Worm (Caenorhabditis elegans): ENCODE results near the gene srbc-77.

Gene srbc-77

DNA sequence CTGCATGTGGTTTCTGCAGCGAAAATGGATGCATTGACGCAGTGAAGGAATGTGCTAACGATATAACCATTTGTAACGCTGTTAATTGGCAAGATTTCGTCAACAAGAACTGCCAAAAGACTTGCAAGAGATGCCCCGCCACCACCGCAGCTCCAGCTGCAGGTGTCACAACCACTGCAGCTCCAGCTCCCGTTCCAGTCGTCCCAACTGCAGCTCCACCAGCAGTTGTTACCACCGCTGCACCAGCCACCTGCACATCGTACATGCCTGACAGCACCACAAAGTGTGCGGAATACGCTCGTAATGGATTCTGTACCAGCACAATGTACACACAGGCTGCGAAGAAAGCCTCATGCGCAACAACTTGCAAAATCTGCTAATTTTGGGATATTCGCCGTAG is 17.3 kb upstream of the srbc-77 start:
- TF ChIP-seq zfp-3 (GFP tag; conservative IDR thresholded peaks at IDR 0.05) (no peak), aly-2 (tag; optimal IDR thresholded peaks at IDR 0.05) (no peak), zag-1 (tag; optimal IDR thresholded peaks at IDR 0.05) (no peak), set-16 (GFP tag; IDR thresholded peaks at IDR 0.05) (peak; percentile 58), nhr-48 (tag; optimal IDR thresholded peaks at IDR 0.05) (no peak)

DNA sequence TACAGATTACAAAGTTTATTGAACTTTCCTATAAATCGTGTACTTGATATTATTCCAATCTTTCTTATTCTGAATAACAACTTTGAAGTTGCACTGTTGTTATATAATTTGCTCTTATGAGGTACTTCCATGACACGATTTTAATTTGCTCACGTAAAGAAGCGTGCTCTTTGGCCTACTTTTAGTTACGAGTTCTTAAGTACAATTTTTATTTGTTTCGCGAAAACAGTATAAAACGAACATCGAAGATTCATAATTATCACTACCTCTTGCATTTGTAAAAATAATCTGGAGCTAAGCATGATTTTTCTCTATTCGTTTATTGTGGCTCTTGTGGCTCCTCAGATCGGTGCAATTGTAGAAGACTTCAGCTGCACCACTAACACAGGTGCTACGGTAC is 16.3 kb upstream of the srbc-77 start, which contains the start of gene F35E8.7:
Gene F35E8.7, plus strand, starts transcription at position 301 of the 400 bp plus-strand sequence.
- TF ChIP-seq ZK337.2 (GFP tag; IDR thresholded peaks at IDR 0.05) (no peak), daf-16 (GFP tag; optimal IDR thresholded peaks at IDR 0.05) (no peak), daf-16 (tag; optimal IDR thresholded peaks at IDR 0.05) (no peak), nhr-42 (GFP tag; IDR thresholded peaks at IDR 0.05) (no peak), Y48G9A.11 (GFP tag; IDR thresholded peaks at IDR 0.05) (no peak), lin-38 (GFP tag; IDR thresholded peaks at IDR 0.05) (no peak), ceh-62 (tag; optimal IDR thresholded peaks at IDR 0.05) (no peak), nhr-111 (GFP tag; optimal IDR thresholded peaks at IDR 0.05) (no peak), mep-1 (tag; optimal IDR thresholded peaks at IDR 0.05) (no peak), lim-7 (GFP tag; IDR thresholded peaks at IDR 0.05) (no peak), arid-1 (GFP tag; conservative IDR thresholded peaks at IDR 0.05) (no peak), F10B5.3 (tag; optimal IDR thresholded peaks at IDR 0.05) (no peak), nhr-76 (tag; optimal IDR thresholded peaks at IDR 0.05) (no peak), vab-7 (GFP tag; IDR thresholded peaks at IDR 0.05) (no peak), madf-9 (GFP tag; conservative IDR thresholded peaks at IDR 0.05) (no peak)

DNA sequence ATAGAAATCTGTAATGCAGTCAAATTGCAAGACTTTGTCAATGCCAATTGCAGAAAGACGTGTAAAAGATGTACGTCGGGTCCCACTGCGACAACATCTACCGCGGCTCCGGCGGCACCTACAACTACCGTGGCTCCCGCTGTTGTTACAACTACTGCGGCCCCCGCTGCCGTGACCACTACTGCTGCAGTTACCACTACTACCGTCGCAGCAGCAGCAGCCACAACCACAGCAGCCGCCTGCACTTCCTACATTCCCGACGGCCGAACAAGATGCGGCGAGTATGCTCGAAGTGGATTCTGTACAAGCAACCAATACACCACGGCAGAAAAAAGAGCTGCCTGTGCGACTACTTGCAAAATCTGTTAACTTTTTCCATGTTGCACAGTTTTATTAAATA is 15.2 kb upstream of the srbc-77 start:
- TF ChIP-seq lin-39 (tag; optimal IDR thresholded peaks at IDR 0.05) = no peak
- TF ChIP-seq set-16 (GFP tag; IDR thresholded peaks at IDR 0.05) = peak; percentile 57
- TF ChIP-seq dmd-8 (GFP tag; IDR thresholded peaks at IDR 0.05) = 0 out of 2 replicates have a peak, but pooled peaks have one; percentile 23

DNA sequence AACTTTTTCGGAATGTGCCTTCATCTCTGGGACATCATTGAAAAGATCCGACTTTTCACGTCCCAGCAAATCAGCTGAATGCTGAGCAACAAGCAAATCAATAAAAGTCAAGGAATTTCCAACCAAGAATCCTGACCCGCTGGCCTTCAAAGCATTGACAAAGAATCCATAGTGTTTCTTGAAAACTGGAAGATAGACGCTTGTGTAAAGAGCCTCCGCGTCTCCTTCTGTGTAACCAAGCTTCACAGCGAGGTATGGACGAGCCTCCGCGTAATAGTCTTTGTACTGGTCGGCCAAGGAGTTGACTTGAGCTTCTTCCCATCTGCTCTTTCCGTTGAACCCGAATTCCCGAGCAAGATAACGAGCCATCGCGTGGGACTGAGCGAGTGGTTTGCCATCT is 14.7 kb upstream of the srbc-77 start:
- TF ChIP-seq zip-2 (tag; optimal IDR thresholded peaks at IDR 0.05) (no peak), unc-62 (GFP tag; optimal IDR thresholded peaks at IDR 0.05 in 1 of 2) (peak in 1 of 2 experiments; percentile 92), unc-62 (tag; optimal IDR thresholded peaks at IDR 0.05) (no peak)

DNA sequence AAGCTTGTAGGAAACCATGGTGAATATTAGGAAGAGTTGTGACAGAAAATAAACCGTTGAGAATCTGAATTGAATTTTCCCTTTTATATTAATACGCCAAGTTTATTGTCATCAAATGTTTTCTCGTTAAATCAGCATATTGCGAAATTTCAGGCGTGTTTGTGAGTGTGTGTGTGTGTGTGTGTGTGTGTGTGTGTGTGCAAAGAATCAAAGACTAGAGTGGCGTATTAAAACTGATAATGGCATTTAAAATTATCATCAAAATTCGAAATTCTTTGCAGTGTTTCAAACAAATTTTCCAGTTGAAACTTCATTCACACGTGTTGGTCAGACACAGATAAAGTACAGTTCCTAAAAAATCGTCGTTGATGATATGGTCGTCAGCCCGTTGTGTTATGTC is 14.1 kb upstream of the srbc-77 start, which contains the start of gene gst-38:
Gene gst-38, minus strand, starts transcription at position 152 of the 400 bp plus-strand sequence.
- no peak for TF ChIP-seq zag-1 (tag; optimal IDR thresholded peaks at IDR 0.05)
- peak; percentile 85 for TF ChIP-seq dmd-6 (GFP tag; IDR thresholded peaks at IDR 0.05)
- TF ChIP-seq pqm-1 (tag; optimal IDR thresholded peaks at IDR 0.05) = peak; percentile 72
- TF ChIP-seq sdz-12 (GFP tag; optimal IDR thresholded peaks at IDR 0.05) = no peak
- no peak for TF ChIP-seq Y5F2A.4 (GFP tag; optimal IDR thresholded peaks at IDR 0.05)
- TF ChIP-seq D1046.2 (GFP tag; IDR thresholded peaks at IDR 0.05) = no peak
- TF ChIP-seq dve-1 (tag; optimal IDR thresholded peaks at IDR 0.05; ENCODE audit: insufficient read depth) = no peak
- no peak for TF ChIP-seq egl-43 (GFP tag; IDR thresholded peaks at IDR 0.05)
- TF ChIP-seq hlh-11 (tag; optimal IDR thresholded peaks at IDR 0.05) = peak; percentile 32
- TF ChIP-seq lin-15B (tag; optimal IDR thresholded peaks at IDR 0.05) = no peak
- no peak for TF ChIP-seq madf-9 (GFP tag; conservative IDR thresholded peaks at IDR 0.05)
- TF ChIP-seq daf-19 (GFP tag; conservative IDR thresholded peaks at IDR 0.05) = no peak
- TF ChIP-seq daf-16 (GFP tag; optimal IDR thresholded peaks at IDR 0.05) = no peak
- peak; percentile 79 for TF ChIP-seq daf-16 (tag; optimal IDR thresholded peaks at IDR 0.05)
- TF ChIP-seq lin-29 (GFP tag; IDR thresholded peaks at IDR 0.05) = no peak
- TF ChIP-seq nhr-11 (tag; optimal IDR thresholded peaks at IDR 0.05) = no peak
- TF ChIP-seq mxl-3 (GFP tag; optimal IDR thresholded peaks at IDR 0.05) = peak; percentile 51
- no peak for TF ChIP-seq nhr-42 (GFP tag; IDR thresholded peaks at IDR 0.05)
- TF ChIP-seq F26F4.8 (GFP tag; conservative IDR thresholded peaks at IDR 0.05) = no peak
- TF ChIP-seq ceh-28 (tag; optimal IDR thresholded peaks at IDR 0.05) = no peak
- no peak for TF ChIP-seq fkh-10 (GFP tag; optimal IDR thresholded peaks at IDR 0.05)
- peak; percentile 71 for TF ChIP-seq nhr-28 (tag; optimal IDR thresholded peaks at IDR 0.05)
- no peak for TF ChIP-seq F10B5.3 (tag; optimal IDR thresholded peaks at IDR 0.05)
- no peak for TF ChIP-seq nhr-111 (GFP tag; optimal IDR thresholded peaks at IDR 0.05)
- TF ChIP-seq ceh-44 (GFP tag; IDR thresholded peaks at IDR 0.05) = no peak
- no peak for TF ChIP-seq ces-1 (GFP tag; optimal IDR thresholded peaks at IDR 0.05)
- no peak for TF ChIP-seq lsy-2 (tag; optimal IDR thresholded peaks at IDR 0.05)
- TF ChIP-seq ceh-82 (tag; optimal IDR thresholded peaks at IDR 0.05) = no peak
- no peak for TF ChIP-seq set-16 (GFP tag; IDR thresholded peaks at IDR 0.05)
